Worm (Caenorhabditis elegans) whole organism, young adult: Measurements from ENCODE around the gene gpr-2.

ENCODE experiments used
- B0019.2 ChIP-seq: fragments of 200-800 bp; sonication (Bioruptor generic); conservative IDR thresholded peaks from 2 replicates; pipeline ENCODE4 v1.3.6; 2022; ENCODE audit warnings: missing genetic modification reagents, missing genetic modification characterization, missing compliant biosample characterization
- B0336.3 ChIP-seq: fragments of 200-800 bp; sonication (Bioruptor generic); IDR thresholded peaks from 2 replicates; pipeline ENCODE4 v1.3.6; 2022; ENCODE audit warnings: missing genetic modification characterization, missing compliant biosample characterization
- C17E4.6 ChIP-seq: fragments of 200-800 bp; sonication (Bioruptor generic); IDR thresholded peaks from 2 replicates; pipeline ENCODE4 v1.3.6; 2022; ENCODE audit warnings: missing genetic modification reagents, missing genetic modification characterization, missing compliant biosample characterization
- F22D6.2 ChIP-seq: sonication (generic microtip); optimal IDR thresholded peaks from 2 replicates; lab custom pipeline; 2016; ENCODE audit warnings: mild to moderate bottlenecking, missing genetic modification characterization, missing compliant biosample characterization
- F33H1.4 ChIP-seq: fragments of 200-800 bp; sonication (Bioruptor generic); IDR thresholded peaks from 2 replicates; pipeline ENCODE4 v1.3.6; 2022; ENCODE audit warnings: missing genetic modification reagents, missing genetic modification characterization, missing compliant biosample characterization
- F49E8.2 ChIP-seq: sonication (generic microtip); optimal IDR thresholded peaks from 3 replicates; lab custom pipeline; 2017; ENCODE audit warnings: missing genetic modification characterization, mild to moderate bottlenecking, missing compliant biosample characterization, antibody characterized with exemption, moderate library complexity; ENCODE audit not compliant: insufficient read depth
- T26A5.8 ChIP-seq: sonication (generic microtip); optimal IDR thresholded peaks from 2 replicates; lab custom pipeline; 2016; ENCODE audit warnings: missing genetic modification characterization, missing compliant biosample characterization
- Y56A3A.18 ChIP-seq: fragments of 200-800 bp; sonication (Bioruptor generic); IDR thresholded peaks from 2 replicates; pipeline ENCODE4 v1.3.6; 2022; ENCODE audit warnings: missing genetic modification reagents, missing genetic modification characterization, missing compliant biosample characterization
- Y79H2A.3 ChIP-seq: fragments of 200-800 bp; sonication (Bioruptor generic); conservative IDR thresholded peaks from 2 replicates; pipeline ENCODE4 v1.3.6; 2022; ENCODE audit warnings: missing genetic modification reagents, missing genetic modification characterization, missing compliant biosample characterization
- attf-5 ChIP-seq: fragments of 200-800 bp; sonication (Bioruptor generic); optimal IDR thresholded peaks from 2 replicates; lab custom pipeline; 2018; ENCODE audit warnings: mild to moderate bottlenecking, missing genetic modification characterization, missing compliant biosample characterization
- attf-6 ChIP-seq: fragments of 200-800 bp; sonication (Bioruptor generic); IDR thresholded peaks from 2 replicates; pipeline ENCODE4 v1.3.6; 2022; ENCODE audit warnings: missing genetic modification reagents, missing genetic modification characterization, missing compliant biosample characterization
- ccch-3 ChIP-seq: fragments of 200-800 bp; sonication (Bioruptor generic); optimal IDR thresholded peaks from 2 replicates; lab custom pipeline; 2018; ENCODE audit warnings: mild to moderate bottlenecking, missing genetic modification characterization, missing compliant biosample characterization
- cebp-2 ChIP-seq: fragments of 200-800 bp; sonication (Bioruptor generic); IDR thresholded peaks from 2 replicates; pipeline ENCODE4 v1.3.6; 2022; ENCODE audit warnings: missing genetic modification characterization, missing compliant biosample characterization
- ceh-100 ChIP-seq: fragments of 200-800 bp; sonication (Bioruptor generic); IDR thresholded peaks from 2 replicates; pipeline ENCODE4 v1.3.6; 2022; ENCODE audit warnings: missing genetic modification reagents, missing genetic modification characterization, missing compliant biosample characterization
- ceh-27 ChIP-seq: fragments of 200-800 bp; sonication (Bioruptor generic); optimal IDR thresholded peaks from 2 replicates; lab custom pipeline; 2018; ENCODE audit warnings: mild to moderate bottlenecking, missing genetic modification characterization, moderate library complexity, missing compliant biosample characterization
- ceh-40 ChIP-seq: fragments of 200-800 bp; sonication (Bioruptor generic); IDR thresholded peaks from 2 replicates; pipeline ENCODE4 v1.3.6; 2022; ENCODE audit warnings: missing genetic modification characterization, missing compliant biosample characterization
- ceh-58 ChIP-seq: fragments of 200-800 bp; sonication (Bioruptor generic); IDR thresholded peaks from 2 replicates; pipeline ENCODE4 v1.3.6; 2022; ENCODE audit warnings: missing genetic modification characterization, missing compliant biosample characterization
- chd-7 ChIP-seq: sonication (generic microtip); optimal IDR thresholded peaks from 2 replicates; lab custom pipeline; 2016; ENCODE audit warnings: mild to moderate bottlenecking, missing genetic modification characterization, moderate library complexity, missing compliant biosample characterization
- dox-1 ChIP-seq: fragments of 200-800 bp; sonication (Bioruptor generic); IDR thresholded peaks from 2 replicates; pipeline ENCODE4 v1.3.6; 2022; ENCODE audit warnings: missing genetic modification reagents, missing genetic modification characterization, missing compliant biosample characterization
- egl-18 ChIP-seq: fragments of 200-800 bp; sonication (Bioruptor generic); IDR thresholded peaks from 2 replicates; pipeline ENCODE4 v1.3.6; 2022; ENCODE audit warnings: missing genetic modification reagents, missing genetic modification characterization, missing compliant biosample characterization
- egl-44 ChIP-seq: fragments of 200-800 bp; sonication (Bioruptor generic); IDR thresholded peaks from 2 replicates; pipeline ENCODE4 v1.3.6; 2022; ENCODE audit warnings: missing genetic modification reagents, missing genetic modification characterization, missing compliant biosample characterization
- fkh-3 ChIP-seq: sonication (generic microtip); optimal IDR thresholded peaks from 2 replicates; lab custom pipeline; 2016; ENCODE audit warnings: mild to moderate bottlenecking, missing genetic modification characterization, missing compliant biosample characterization
- him-1 ChIP-seq: sonication (generic microtip); optimal IDR thresholded peaks from 2 replicates; lab custom pipeline; 2016; ENCODE audit warnings: missing genotype, missing genetic modification reagents, missing genetic modification characterization, missing compliant biosample characterization
- hlh-12 ChIP-seq: sonication (generic microtip); optimal IDR thresholded peaks from 2 replicates; lab custom pipeline; 2016; ENCODE audit warnings: missing genetic modification characterization, missing compliant biosample characterization
- hmg-1.2 ChIP-seq: fragments of 200-800 bp; sonication (Bioruptor generic); IDR thresholded peaks from 2 replicates; pipeline ENCODE4 v1.3.6; 2022; ENCODE audit warnings: missing genetic modification reagents, missing genetic modification characterization, missing compliant biosample characterization
- hrde-1 ChIP-seq: sonication (generic microtip); optimal IDR thresholded peaks from 2 replicates; lab custom pipeline; 2016; ENCODE audit warnings: missing genetic modification characterization, mild to moderate bottlenecking, missing compliant biosample characterization, moderate library complexity, missing genotype, missing genetic modification reagents, borderline replicate concordance
- hsf-1 ChIP-seq: fragments of 200-800 bp; sonication (Bioruptor generic); IDR thresholded peaks from 2 replicates; pipeline ENCODE4 v1.3.6; 2022; ENCODE audit warnings: missing genetic modification reagents, missing genetic modification characterization, missing compliant biosample characterization
- lag-1 ChIP-seq: fragments of 200-800 bp; sonication (Bioruptor generic); IDR thresholded peaks from 2 replicates; pipeline ENCODE4 v1.3.6; 2022; ENCODE audit warnings: missing genetic modification reagents, missing genetic modification characterization, missing compliant biosample characterization
- lin-35 ChIP-seq, 3 experiments: fragments of 150-350 bp in 2 of 3; sonication (generic microtip) in 1 of 3; optimal IDR thresholded peaks; 2 replicates each; lab custom pipeline; 2014 to 2018; ENCODE audit warnings: missing biosample characterization in 3 of 3, missing genetic modification characterization in 3 of 3, missing genetic modification reagents in 3 of 3
- lin-54 ChIP-seq: fragments of 200-800 bp; sonication (Bioruptor generic); optimal IDR thresholded peaks from 2 replicates; lab custom pipeline; 2018; ENCODE audit warnings: mild to moderate bottlenecking, missing genetic modification characterization, missing compliant biosample characterization
- lsl-1 ChIP-seq: fragments of 200-800 bp; sonication (Bioruptor generic); optimal IDR thresholded peaks from 2 replicates; lab custom pipeline; 2018; ENCODE audit warnings: mild to moderate bottlenecking, missing genetic modification characterization, moderate library complexity, missing compliant biosample characterization
- lsy-27 ChIP-seq: sonication (generic microtip); optimal IDR thresholded peaks from 2 replicates; lab custom pipeline; 2017; ENCODE audit warnings: missing genetic modification characterization, mild to moderate bottlenecking, missing compliant biosample characterization, antibody characterized with exemption, missing genotype, borderline replicate concordance; ENCODE audit not compliant: insufficient read depth
- madf-3 ChIP-seq: fragments of 200-800 bp; sonication (Bioruptor generic); IDR thresholded peaks from 2 replicates; pipeline ENCODE4 v1.3.6; 2022; ENCODE audit warnings: missing genetic modification reagents, missing genetic modification characterization, missing compliant biosample characterization
- madf-8 ChIP-seq: fragments of 200-800 bp; sonication (Bioruptor generic); conservative IDR thresholded peaks from 2 replicates; pipeline ENCODE4 v1.3.6; 2022; ENCODE audit warnings: missing genetic modification reagents, missing genetic modification characterization, missing compliant biosample characterization
- mes-4 ChIP-seq: sonication (generic microtip); optimal IDR thresholded peaks from 2 replicates; lab custom pipeline; 2016; ENCODE audit warnings: missing genotype, missing genetic modification characterization, missing compliant biosample characterization
- nfya-2 ChIP-seq: fragments of 200-800 bp; sonication (Bioruptor generic); IDR thresholded peaks from 2 replicates; pipeline ENCODE4 v1.3.6; 2022; ENCODE audit warnings: missing genetic modification reagents, missing genetic modification characterization, missing compliant biosample characterization
- nhr-80 ChIP-seq: sonication (generic microtip); optimal IDR thresholded peaks from 2 replicates; lab custom pipeline; 2016; ENCODE audit warnings: missing genetic modification characterization, missing compliant biosample characterization
- rec-8 ChIP-seq, 2 experiments: sonication (generic microtip); optimal IDR thresholded peaks; 2 replicates each; lab custom pipeline; 2016; ENCODE audit warnings: mild to moderate bottlenecking in 2 of 2, missing genetic modification characterization in 2 of 2, missing genetic modification reagents in 2 of 2, missing genotype in 2 of 2, missing biosample characterization in 1 of 2, missing compliant biosample characterization in 1 of 2, moderate library complexity in 1 of 2
- rpc-1 ChIP-seq, 2 experiments: fragments of 150-350 bp in 1 of 2; sonication (generic microtip) in 1 of 2; optimal IDR thresholded peaks; 2 replicates each; lab custom pipeline; 2014 to 2018; ENCODE audit warnings: missing biosample characterization in 1 of 2, missing genetic modification characterization in 1 of 2, missing genetic modification reagents in 1 of 2, missing genotype in 1 of 2
- snpc-3.4 ChIP-seq: sonication (generic microtip); optimal IDR thresholded peaks from 2 replicates; lab custom pipeline; 2017; ENCODE audit warnings: missing genetic modification characterization, mild to moderate bottlenecking, missing compliant biosample characterization, antibody characterized with exemption, moderate library complexity, missing genotype, missing genetic modification reagents
- tbp1 ChIP-seq: fragments of 200-800 bp; sonication (Bioruptor generic); optimal IDR thresholded peaks from 2 replicates; lab custom pipeline; 2018; ENCODE audit warnings: mild to moderate bottlenecking, missing genetic modification characterization, missing compliant biosample characterization
- xnd-1 ChIP-seq: sonication (generic microtip); optimal IDR thresholded peaks from 2 replicates; lab custom pipeline; 2016; ENCODE audit warnings: missing genotype, missing genetic modification reagents, missing genetic modification characterization, missing compliant biosample characterization
- zfh-2 ChIP-seq: fragments of 200-800 bp; sonication (Bioruptor generic); conservative IDR thresholded peaks from 2 replicates; pipeline ENCODE4 v1.3.6; 2022; ENCODE audit warnings: missing genetic modification reagents, missing genetic modification characterization, missing compliant biosample characterization
- ztf-26 ChIP-seq: sonication (generic microtip); optimal IDR thresholded peaks from 2 replicates; lab custom pipeline; 2017; ENCODE audit warnings: missing genetic modification characterization, missing compliant biosample characterization
- ztf-28 ChIP-seq: fragments of 200-800 bp; sonication (Bioruptor generic); IDR thresholded peaks from 2 replicates; pipeline ENCODE4 v1.3.6; 2022; ENCODE audit warnings: missing genetic modification reagents, missing genetic modification characterization, missing compliant biosample characterization

gpr-2 gene

DNA sequence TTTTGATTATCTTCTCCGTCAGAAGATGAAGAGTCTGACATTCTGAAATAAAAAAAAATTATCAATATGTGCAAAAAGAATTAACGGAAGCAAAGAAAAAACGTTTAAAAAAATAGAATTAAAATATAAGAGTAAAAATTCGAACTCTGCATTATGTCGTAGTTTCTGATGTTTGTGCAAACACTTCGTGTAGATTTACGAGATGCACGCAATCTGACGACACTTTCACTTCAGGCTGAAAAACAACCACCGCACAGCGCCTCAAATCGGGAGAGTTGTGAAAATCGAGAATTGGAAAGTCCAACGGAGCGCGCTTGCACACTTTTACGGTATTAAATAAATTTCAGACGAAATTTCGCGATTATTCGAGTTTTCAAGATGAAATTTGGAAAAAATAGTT lies 13.6 kb upstream of the gpr-2 start, which contains the start of gene T26G10.1 (continued):
- 0 out of 2 replicates have a peak, but pooled peaks have one; percentile 15 for TF ChIP-seq C17E4.6
- TF ChIP-seq F33H1.4 (GFP tag; lab: Robert Waterston, UW) = peak; percentile 65
- TF ChIP-seq ztf-28 (GFP tag; lab: Robert Waterston, UW) = 0 out of 2 replicates have a peak, but pooled peaks have one; percentile 72
- TF ChIP-seq ceh-100 (GFP tag; lab: Robert Waterston, UW) = peak; percentile 89
- TF ChIP-seq attf-5 = peak; percentile 73
- TF ChIP-seq lsl-1 (GFP tag; lab: Kevin White, UChicago) = peak; percentile 56
- TF ChIP-seq B0336.3 (GFP tag; lab: Robert Waterston, UW) = no peak
- TF ChIP-seq ccch-3 = no peak
- peak; percentile 7; the same call in 1 of the 2 replicates for TF ChIP-seq egl-44 (GFP tag; lab: Robert Waterston, UW)
- peak; percentile 34 for TF ChIP-seq ceh-27 (GFP tag; lab: Kevin White, UChicago)
- peak; percentile 89 for TF ChIP-seq B0019.2 (GFP tag; lab: Robert Waterston, UW)
- TF ChIP-seq T26A5.8 = no peak

DNA sequence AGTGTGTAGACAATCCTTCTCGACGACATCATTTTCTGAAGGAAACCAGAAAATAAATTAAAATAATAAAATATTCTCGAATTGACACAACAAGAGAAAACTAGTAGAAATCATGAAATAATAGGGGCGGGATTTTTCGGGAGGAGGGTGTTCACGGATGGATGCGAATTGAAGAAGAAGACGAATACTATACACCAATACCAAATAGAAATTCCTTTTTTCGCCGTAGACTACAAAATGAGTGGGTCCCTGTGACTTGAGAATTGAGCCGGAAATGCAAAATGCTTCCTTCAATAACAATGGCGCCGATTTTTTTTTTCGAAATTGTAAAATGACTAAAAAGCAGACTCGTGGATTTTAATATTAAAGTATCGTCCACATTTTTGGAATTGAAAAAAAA lies 8.1 kb upstream of the gpr-2 start, which contains the start of gene nlp-48:
TSS of gene nlp-48 (minus strand) at position 101 of the 400 bp plus-strand sequence.
- no peak for TF ChIP-seq snpc-3.4 (tag; lab: Kevin White, UChicago)
- TF ChIP-seq ccch-3 = no peak
- no peak for TF ChIP-seq rec-8 (tag; optimal IDR thresholded peaks at IDR 0.05; lab: Kevin White, UChicago)
- TF ChIP-seq lin-35 (GFP tag; optimal IDR thresholded peaks at IDR 0.05; lab: Kevin White, UChicago) = no peak
- TF ChIP-seq hmg-1.2 (GFP tag; lab: Robert Waterston, UW) = no peak
- TF ChIP-seq xnd-1 (tag; lab: Kevin White, UChicago) = no peak
- no peak for TF ChIP-seq hlh-12
- no peak for TF ChIP-seq fkh-3 (tag; lab: Kevin White, UChicago)
- TF ChIP-seq ceh-40 (GFP tag; lab: Robert Waterston, UW) = no peak
- no peak for TF ChIP-seq him-1 (tag; lab: Kevin White, UChicago)
- TF ChIP-seq F49E8.2 (tag; lab: Kevin White, UChicago) = no peak
- TF ChIP-seq rpc-1 (optimal IDR thresholded peaks at IDR 0.05; lab: Kevin White, UChicago) = no peak
- TF ChIP-seq rpc-1 (tag; optimal IDR thresholded peaks at IDR 0.05; lab: Kevin White, UChicago) = no peak
- TF ChIP-seq lsy-27 = no peak
- no peak for TF ChIP-seq egl-18 (GFP tag; lab: Robert Waterston, UW)
- TF ChIP-seq F22D6.2 (tag; lab: Kevin White, UChicago) = no peak
- TF ChIP-seq ztf-26 (tag; lab: Kevin White, UChicago) = no peak
- no peak for TF ChIP-seq Y56A3A.18 (GFP tag; lab: Robert Waterston, UW)
- TF ChIP-seq cebp-2 (GFP tag; lab: Robert Waterston, UW) = no peak
- TF ChIP-seq dox-1 = no peak

DNA sequence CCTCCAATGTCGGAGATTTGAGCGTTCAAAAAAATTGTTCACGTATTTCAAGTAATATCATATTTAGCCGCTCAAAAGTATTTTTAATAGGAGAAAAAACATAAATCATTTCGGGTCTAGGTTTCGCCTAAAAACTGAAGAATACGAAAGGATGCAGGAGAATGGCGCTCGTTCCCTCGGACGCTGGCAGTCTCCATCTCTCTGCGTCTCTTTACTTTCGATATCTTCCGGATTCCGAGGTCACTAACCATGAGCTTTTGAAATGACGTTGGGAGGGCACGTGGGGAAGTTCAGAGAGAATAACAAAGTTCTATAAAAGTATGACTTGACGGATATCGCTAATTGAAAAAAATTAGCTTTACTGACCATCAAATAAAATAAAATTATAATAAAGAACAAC lies 2.0 kb downstream of the gpr-2 start:
- TF ChIP-seq nfya-2 (GFP tag; lab: Robert Waterston, UW) = 0 out of 2 replicates have a peak, but pooled peaks have one; percentile 69
- peak; percentile 68 for TF ChIP-seq B0336.3 (GFP tag; lab: Robert Waterston, UW)
- no peak for TF ChIP-seq lsy-27
- no peak for TF ChIP-seq nhr-80 (tag; lab: Kevin White, UChicago)
- 0 out of 2 replicates have a peak, but pooled peaks have one; percentile 30 for TF ChIP-seq zfh-2 (GFP tag; lab: Robert Waterston, UW)
- TF ChIP-seq hrde-1 (tag; lab: Kevin White, UChicago) = peak; percentile 23
- TF ChIP-seq ceh-27 (GFP tag; lab: Kevin White, UChicago) = no peak
- TF ChIP-seq madf-3 (GFP tag; lab: Robert Waterston, UW) = peak; percentile 48; the same call in 1 of the 2 replicates
- TF ChIP-seq mes-4 (tag; lab: Kevin White, UChicago) = no peak
- no peak for TF ChIP-seq chd-7 (tag; lab: Kevin White, UChicago)
- no peak for TF ChIP-seq ceh-58 (GFP tag; lab: Robert Waterston, UW)
- TF ChIP-seq lag-1 (GFP tag; lab: Robert Waterston, UW) = no peak
- TF ChIP-seq madf-8 = peak; percentile 46
- TF ChIP-seq lin-54 (GFP tag; lab: Kevin White, UChicago) = peak; percentile 59
- TF ChIP-seq hsf-1 (GFP tag; lab: Robert Waterston, UW) = peak; percentile 73; the same call in 1 of the 2 replicates
- 0 out of 2 replicates have a peak, but pooled peaks have one; percentile 30 for TF ChIP-seq ceh-100 (GFP tag; lab: Robert Waterston, UW)
- no peak; the same call in 1 of the 2 replicates for TF ChIP-seq Y79H2A.3 (GFP tag; lab: Robert Waterston, UW)
- peak; percentile 12 for TF ChIP-seq tbp1 (GFP tag; lab: Kevin White, UChicago)
- no peak for TF ChIP-seq hlh-12
- peak; percentile 61 for TF ChIP-seq attf-6 (GFP tag; lab: Robert Waterston, UW)
